Worm (Caenorhabditis elegans) whole organism, L2 larva: Measurements from ENCODE around the gene lab-2.

Source experiments
- C34F6.9 ChIP-seq: fragments of 150-350 bp; optimal IDR thresholded peaks from 2 replicates; lab custom pipeline; 2014; ENCODE audit warnings: missing biosample characterization, missing genetic modification characterization
- F13H6.1 ChIP-seq: sonication (generic microtip); optimal IDR thresholded peaks from 2 replicates; lab custom pipeline; 2016; ENCODE audit warnings: missing genetic modification characterization, missing compliant biosample characterization
- R02D3.7 ChIP-seq: fragments of 150-350 bp; optimal IDR thresholded peaks from 2 replicates; lab custom pipeline; 2014; ENCODE audit warnings: missing biosample characterization, missing genetic modification characterization
- Y55F3AM.14 ChIP-seq: fragments of 200-800 bp; sonication (Bioruptor generic); optimal IDR thresholded peaks from 2 replicates; lab custom pipeline; 2018; ENCODE audit warnings: mild to moderate bottlenecking, missing genetic modification characterization, missing compliant biosample characterization
- ZK546.5 ChIP-seq: sonication (generic microtip); optimal IDR thresholded peaks from 2 replicates; lab custom pipeline; 2017; ENCODE audit warnings: missing biosample characterization, missing genetic modification characterization
- alr-1 ChIP-seq: fragments of 150-350 bp; optimal IDR thresholded peaks from 2 replicates; lab custom pipeline; 2014; ENCODE audit warnings: missing biosample characterization, missing genetic modification characterization
- aly-2 ChIP-seq: fragments of 150-350 bp; optimal IDR thresholded peaks from 2 replicates; lab custom pipeline; 2014; ENCODE audit warnings: missing biosample characterization, missing genetic modification characterization
- ama-1 ChIP-seq: fragments of 150-350 bp; optimal IDR thresholded peaks from 2 replicates; lab custom pipeline; 2018; ENCODE audit warnings: inconsistent platforms
- blmp-1 ChIP-seq: sonication (generic microtip); optimal IDR thresholded peaks from 2 replicates; lab custom pipeline; 2017; ENCODE audit warnings: missing genetic modification characterization, mild to moderate bottlenecking, missing compliant biosample characterization, antibody characterized with exemption, moderate library complexity; ENCODE audit not compliant: insufficient read depth
- ceh-16 ChIP-seq: fragments of 150-350 bp; optimal IDR thresholded peaks from 2 replicates; lab custom pipeline; 2014; ENCODE audit warnings: missing biosample characterization, missing genetic modification characterization
- ceh-82 ChIP-seq: fragments of 150-350 bp; optimal IDR thresholded peaks from 2 replicates; lab custom pipeline; 2014; ENCODE audit warnings: missing biosample characterization, missing genetic modification characterization
- crh-2 ChIP-seq: sonication (generic microtip); optimal IDR thresholded peaks from 2 replicates; lab custom pipeline; 2017; ENCODE audit warnings: missing biosample characterization, missing genetic modification characterization
- dmd-4 ChIP-seq: sonication (generic microtip); optimal IDR thresholded peaks from 2 replicates; lab custom pipeline; 2017; ENCODE audit warnings: missing biosample characterization, missing genetic modification characterization
- egl-27 ChIP-seq: sonication (generic microtip); optimal IDR thresholded peaks from 3 replicates; lab custom pipeline; 2017; ENCODE audit warnings: missing biosample characterization, missing genetic modification reagents, missing genetic modification characterization
- elt-1 ChIP-seq: fragments of 150-350 bp; optimal IDR thresholded peaks from 2 replicates; lab custom pipeline; 2014; ENCODE audit warnings: missing biosample characterization, missing genetic modification characterization
- elt-3 ChIP-seq: sonication (generic microtip); optimal IDR thresholded peaks from 2 replicates; lab custom pipeline; 2017; ENCODE audit warnings: missing biosample characterization, missing genetic modification characterization
- fos-1 ChIP-seq: fragments of 150-350 bp; optimal IDR thresholded peaks from 2 replicates; lab custom pipeline; 2014; ENCODE audit warnings: missing biosample characterization, missing genetic modification characterization
- gmeb-1 ChIP-seq: fragments of 150-350 bp; optimal IDR thresholded peaks from 2 replicates; lab custom pipeline; 2014; ENCODE audit warnings: missing biosample characterization, missing genetic modification characterization
- lin-11 ChIP-seq: fragments of 150-350 bp; sonication (generic microtip); optimal IDR thresholded peaks from 2 replicates; lab custom pipeline; 2014; ENCODE audit warnings: missing biosample characterization, missing genetic modification characterization, inconsistent platforms, mixed read lengths
- lin-13 ChIP-seq: fragments of 150-350 bp; optimal IDR thresholded peaks from 2 replicates; lab custom pipeline; 2014; ENCODE audit warnings: missing biosample characterization, missing genetic modification reagents, missing genetic modification characterization
- lin-39 ChIP-seq: fragments of 150-350 bp; optimal IDR thresholded peaks from 2 replicates; lab custom pipeline; 2014; ENCODE audit warnings: missing biosample characterization, missing genetic modification reagents, missing genetic modification characterization
- lsy-2 ChIP-seq, 2 experiments: fragments of 150-350 bp in 1 of 2; sonication (generic microtip) in 1 of 2; optimal IDR thresholded peaks; 2 replicates each; lab custom pipeline; 2014 to 2017; ENCODE audit warnings: missing biosample characterization in 2 of 2, missing genetic modification characterization in 2 of 2
- mab-5 ChIP-seq: fragments of 150-350 bp; optimal IDR thresholded peaks from 2 replicates; lab custom pipeline; 2014; ENCODE audit warnings: missing biosample characterization, missing genetic modification characterization
- mbf-1 ChIP-seq: sonication (generic microtip); optimal IDR thresholded peaks from 2 replicates; lab custom pipeline; 2017; ENCODE audit warnings: missing biosample characterization, missing genetic modification characterization
- mdl-1 ChIP-seq, 2 experiments: fragments of 150-350 bp in 1 of 2; sonication (generic microtip) in 1 of 2; optimal IDR thresholded peaks; 2 replicates each; lab custom pipeline; 2017; ENCODE audit warnings: missing biosample characterization in 2 of 2, missing genetic modification characterization in 2 of 2
- nhr-10 ChIP-seq: sonication (generic microtip); optimal IDR thresholded peaks from 2 replicates; lab custom pipeline; 2017; ENCODE audit warnings: missing biosample characterization, missing genetic modification characterization
- nhr-12 ChIP-seq: fragments of 150-350 bp; optimal IDR thresholded peaks from 2 replicates; lab custom pipeline; 2014; ENCODE audit warnings: missing biosample characterization, missing genetic modification characterization
- nhr-129 ChIP-seq: fragments of 150-350 bp; optimal IDR thresholded peaks from 2 replicates; lab custom pipeline; 2014; ENCODE audit warnings: missing biosample characterization, missing genetic modification characterization
- nhr-21 ChIP-seq: fragments of 150-350 bp; optimal IDR thresholded peaks from 2 replicates; lab custom pipeline; 2014; ENCODE audit warnings: missing biosample characterization, missing genetic modification characterization
- nhr-23 ChIP-seq: fragments of 150-350 bp; optimal IDR thresholded peaks from 2 replicates; lab custom pipeline; 2014; ENCODE audit warnings: missing biosample characterization, missing genetic modification reagents, missing genetic modification characterization
- nhr-237 ChIP-seq: fragments of 150-350 bp; optimal IDR thresholded peaks from 2 replicates; lab custom pipeline; 2014; ENCODE audit warnings: missing biosample characterization, missing genetic modification characterization
- nhr-25 ChIP-seq: fragments of 150-350 bp; sonication (generic microtip); optimal IDR thresholded peaks from 3 replicates; lab custom pipeline; 2014; ENCODE audit warnings: missing biosample characterization, missing genetic modification characterization
- nhr-6 ChIP-seq: fragments of 150-350 bp; optimal IDR thresholded peaks from 2 replicates; lab custom pipeline; 2014; ENCODE audit warnings: missing biosample characterization, missing genetic modification characterization
- nhr-77 ChIP-seq: fragments of 150-350 bp; optimal IDR thresholded peaks from 2 replicates; lab custom pipeline; 2014; ENCODE audit warnings: missing biosample characterization, missing genetic modification characterization
- peb-1 ChIP-seq: fragments of 150-350 bp; optimal IDR thresholded peaks from 2 replicates; lab custom pipeline; 2014; ENCODE audit warnings: missing biosample characterization, missing genetic modification characterization
- sem-4 ChIP-seq: fragments of 150-350 bp; optimal IDR thresholded peaks from 2 replicates; lab custom pipeline; 2014; ENCODE audit warnings: missing biosample characterization, missing genetic modification reagents, missing genetic modification characterization
- skn-1 ChIP-seq: sonication (generic microtip); optimal IDR thresholded peaks from 2 replicates; lab custom pipeline; 2017; ENCODE audit warnings: missing biosample characterization, missing genetic modification characterization
- sma-3 ChIP-seq: sonication (generic microtip); optimal IDR thresholded peaks from 2 replicates; lab custom pipeline; 2016; ENCODE audit warnings: missing genetic modification reagents, missing genetic modification characterization, missing compliant biosample characterization
- sma-9 ChIP-seq, 2 experiments: fragments of 150-350 bp in 1 of 2; sonication (generic microtip) in 1 of 2; optimal IDR thresholded peaks; 2 replicates each; lab custom pipeline; 2014 to 2016; ENCODE audit warnings: missing genetic modification characterization in 2 of 2, mild to moderate bottlenecking in 1 of 2, missing biosample characterization in 1 of 2, missing compliant biosample characterization in 1 of 2, missing genetic modification reagents in 1 of 2, moderate library complexity in 1 of 2
- snpc-4 ChIP-seq: fragments of 150-350 bp; optimal IDR thresholded peaks from 2 replicates; lab custom pipeline; 2014; ENCODE audit warnings: missing biosample characterization, missing genetic modification characterization
- unc-39 ChIP-seq: fragments of 150-350 bp; optimal IDR thresholded peaks from 2 replicates; lab custom pipeline; 2014; ENCODE audit warnings: missing biosample characterization, missing genetic modification characterization
- unc-55 ChIP-seq: fragments of 150-350 bp; sonication (generic microtip); optimal IDR thresholded peaks from 3 replicates; lab custom pipeline; 2014; ENCODE audit warnings: missing biosample characterization, missing genetic modification reagents, missing genetic modification characterization
- unc-62 ChIP-seq: fragments of 150-350 bp; optimal IDR thresholded peaks from 2 replicates; lab custom pipeline; 2014; ENCODE audit warnings: missing biosample characterization, missing genetic modification reagents, missing genetic modification characterization
- zag-1 ChIP-seq: fragments of 150-350 bp; optimal IDR thresholded peaks from 2 replicates; lab custom pipeline; 2014; ENCODE audit warnings: missing biosample characterization, missing genetic modification characterization
- ztf-1 ChIP-seq: fragments of 200-800 bp; sonication (Bioruptor generic); conservative IDR thresholded peaks from 2 replicates; pipeline ENCODE4 v1.3.6; 2022; ENCODE audit warnings: missing genetic modification characterization, missing compliant biosample characterization
- ztf-11 ChIP-seq: sonication (generic microtip); optimal IDR thresholded peaks from 2 replicates; lab custom pipeline; 2017; ENCODE audit warnings: missing biosample characterization, missing genetic modification characterization
- ztf-4 ChIP-seq: fragments of 150-350 bp; optimal IDR thresholded peaks from 2 replicates; lab custom pipeline; 2014; ENCODE audit warnings: missing biosample characterization, missing genetic modification characterization

lab-2 gene

DNA sequence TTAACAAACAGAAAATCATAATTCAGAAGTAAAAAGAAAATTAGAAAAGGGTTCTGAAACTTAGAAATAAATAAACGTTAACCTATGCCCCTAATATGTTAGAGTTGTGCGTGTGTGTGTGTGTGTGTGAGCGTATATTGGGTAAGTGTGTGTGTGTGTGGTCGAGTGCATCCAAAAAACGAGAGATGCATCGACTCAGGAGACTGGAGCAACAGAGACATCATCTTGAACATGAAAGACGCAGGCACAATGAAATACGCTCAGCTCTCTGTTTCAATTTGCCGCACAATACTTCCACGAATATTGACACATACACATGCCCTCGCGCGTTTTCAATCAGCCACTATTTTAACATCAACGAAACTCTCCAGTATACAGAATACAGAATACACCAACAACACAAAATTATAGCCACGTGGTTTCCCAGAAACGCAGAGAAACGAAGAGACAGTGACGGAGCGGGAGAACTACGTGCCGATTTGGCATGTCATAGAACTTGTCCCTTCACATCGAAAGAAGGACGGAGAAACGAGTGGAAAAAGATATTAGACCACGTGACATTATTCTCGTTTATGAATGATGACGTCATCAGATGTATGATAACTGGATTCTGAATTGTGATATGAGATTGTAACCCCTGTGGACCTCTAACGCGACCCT lies 46.9 kb upstream of the lab-2 start (continued):
- TF ChIP-seq sma-9 (GFP tag; optimal IDR thresholded peaks at IDR 0.05; lab: Kevin White, UChicago), result peak; percentile 91
- no peak for TF ChIP-seq sma-9 (tag; optimal IDR thresholded peaks at IDR 0.05; lab: Kevin White, UChicago)
- TF ChIP-seq egl-27 (tag; lab: Kevin White, UChicago), result peak; percentile 60
- TF ChIP-seq nhr-12 (tag; lab: Kevin White, UChicago), result no peak
- no peak for TF ChIP-seq dmd-4 (tag; lab: Kevin White, UChicago)
- peak; percentile 41 for TF ChIP-seq snpc-4 (tag; lab: Kevin White, UChicago)
- no peak for TF ChIP-seq lin-39 (tag; lab: Kevin White, UChicago)
- no peak for TF ChIP-seq zag-1 (tag; lab: Kevin White, UChicago)
- no peak for TF ChIP-seq ZK546.5
- peak; percentile 15 for TF ChIP-seq unc-62 (GFP tag; lab: Kevin White, UChicago)
- peak; percentile 93 for TF ChIP-seq nhr-21 (tag; lab: Kevin White, UChicago)
- TF ChIP-seq alr-1, result no peak
- TF ChIP-seq nhr-25 (tag; lab: Kevin White, UChicago), result peak; percentile 97
- peak; percentile 82 for TF ChIP-seq C34F6.9 (tag; lab: Kevin White, UChicago)
- TF ChIP-seq nhr-10 (tag; lab: Kevin White, UChicago), result peak; percentile 8
- peak; percentile 67 for TF ChIP-seq nhr-6 (tag; lab: Kevin White, UChicago)
- TF ChIP-seq nhr-129 (tag; lab: Kevin White, UChicago), result peak; percentile 92
- no peak for TF ChIP-seq unc-39 (tag; lab: Kevin White, UChicago)
- TF ChIP-seq sem-4 (tag; lab: Kevin White, UChicago), result peak; percentile 70

DNA sequence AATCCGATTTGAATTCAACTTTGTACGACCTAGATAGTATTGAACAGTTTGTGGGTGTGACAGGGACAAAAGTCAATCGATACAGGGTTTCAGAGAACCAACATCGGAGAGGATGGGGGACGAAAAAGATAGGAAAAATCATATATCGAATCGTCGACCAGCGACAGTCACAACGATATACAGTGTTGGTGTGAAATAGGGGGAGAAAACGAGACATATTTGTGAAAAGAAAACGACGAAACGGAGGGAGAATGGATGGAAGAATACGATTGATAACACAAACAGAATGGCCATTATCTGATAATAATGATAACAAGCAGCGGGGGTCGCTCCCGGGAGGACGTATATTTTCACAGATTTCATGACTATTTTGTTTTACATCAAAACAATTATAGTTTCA lies 46.0 kb upstream of the lab-2 start:
- TF ChIP-seq ztf-11 (tag; lab: Kevin White, UChicago), result no peak
- TF ChIP-seq nhr-23 (tag; lab: Kevin White, UChicago), result no peak
- TF ChIP-seq lin-11, result no peak
- TF ChIP-seq nhr-77, result no peak
- TF ChIP-seq mab-5, result no peak
- no peak for TF ChIP-seq aly-2 (tag; lab: Kevin White, UChicago)
- TF ChIP-seq mbf-1 (tag; lab: Kevin White, UChicago), result no peak
- peak; percentile 9 for TF ChIP-seq sma-9 (GFP tag; optimal IDR thresholded peaks at IDR 0.05; lab: Kevin White, UChicago)
- TF ChIP-seq sma-9 (tag; optimal IDR thresholded peaks at IDR 0.05; lab: Kevin White, UChicago), result no peak
- TF ChIP-seq gmeb-1 (tag; lab: Kevin White, UChicago), result no peak
- peak; percentile 52 for TF ChIP-seq sma-3
- no peak for TF ChIP-seq lsy-2 (tag; optimal IDR thresholded peaks at IDR 0.05; lab: Kevin White, UChicago)
- no peak for TF ChIP-seq egl-27 (tag; lab: Kevin White, UChicago)
- TF ChIP-seq fos-1 (tag; lab: Kevin White, UChicago), result peak; percentile 88
- TF ChIP-seq nhr-129 (tag; lab: Kevin White, UChicago), result peak; percentile 39
- TF ChIP-seq ceh-82 (tag; lab: Kevin White, UChicago), result no peak
- TF ChIP-seq ztf-1 (GFP tag; lab: Robert Waterston, UW), result no peak
- TF ChIP-seq F13H6.1, result no peak
- TF ChIP-seq lin-13 (GFP tag; lab: Kevin White, UChicago), result no peak
- no peak for TF ChIP-seq lin-39 (tag; lab: Kevin White, UChicago)
- peak; percentile 24 for TF ChIP-seq crh-2
- TF ChIP-seq alr-1, result no peak
- no peak for TF ChIP-seq unc-62 (GFP tag; lab: Kevin White, UChicago)
- TF ChIP-seq C34F6.9 (tag; lab: Kevin White, UChicago), result no peak
- no peak for TF ChIP-seq R02D3.7 (tag; lab: Kevin White, UChicago)
- TF ChIP-seq ama-1, result peak; percentile 7
- no peak for TF ChIP-seq zag-1 (tag; lab: Kevin White, UChicago)
- TF ChIP-seq dmd-4 (tag; lab: Kevin White, UChicago), result no peak
- no peak for TF ChIP-seq nhr-237
- TF ChIP-seq unc-55 (GFP tag; lab: Kevin White, UChicago), result no peak
- TF ChIP-seq mdl-1 (tag; optimal IDR thresholded peaks at IDR 0.05; lab: Kevin White, UChicago), result no peak
- TF ChIP-seq skn-1, result no peak
- no peak for TF ChIP-seq unc-39 (tag; lab: Kevin White, UChicago)
- TF ChIP-seq sem-4 (tag; lab: Kevin White, UChicago), result no peak
- no peak for TF ChIP-seq elt-1
- TF ChIP-seq Y55F3AM.14 (GFP tag; lab: Kevin White, UChicago), result no peak
- TF ChIP-seq nhr-6 (tag; lab: Kevin White, UChicago), result no peak
- TF ChIP-seq nhr-25 (tag; lab: Kevin White, UChicago), result no peak
- peak; percentile 30 for TF ChIP-seq nhr-21 (tag; lab: Kevin White, UChicago)
- no peak for TF ChIP-seq ceh-16 (tag; lab: Kevin White, UChicago)
- TF ChIP-seq blmp-1 (tag; lab: Kevin White, UChicago), result no peak
- no peak for TF ChIP-seq nhr-10 (tag; lab: Kevin White, UChicago)
- TF ChIP-seq ztf-4 (tag; lab: Kevin White, UChicago), result no peak
- no peak for TF ChIP-seq snpc-4 (tag; lab: Kevin White, UChicago)
- no peak for TF ChIP-seq elt-3 (tag; lab: Kevin White, UChicago)
- no peak for TF ChIP-seq peb-1 (tag; lab: Kevin White, UChicago)
- TF ChIP-seq nhr-12 (tag; lab: Kevin White, UChicago), result no peak
- no peak for TF ChIP-seq ZK546.5
